Worm (Caenorhabditis elegans): ENCODE results near the gene gldi-3.
A peak's percentile ranks its signal among the peaks of the same experiment; 100 is the strongest.

The gldi-3 gene

DNA sequence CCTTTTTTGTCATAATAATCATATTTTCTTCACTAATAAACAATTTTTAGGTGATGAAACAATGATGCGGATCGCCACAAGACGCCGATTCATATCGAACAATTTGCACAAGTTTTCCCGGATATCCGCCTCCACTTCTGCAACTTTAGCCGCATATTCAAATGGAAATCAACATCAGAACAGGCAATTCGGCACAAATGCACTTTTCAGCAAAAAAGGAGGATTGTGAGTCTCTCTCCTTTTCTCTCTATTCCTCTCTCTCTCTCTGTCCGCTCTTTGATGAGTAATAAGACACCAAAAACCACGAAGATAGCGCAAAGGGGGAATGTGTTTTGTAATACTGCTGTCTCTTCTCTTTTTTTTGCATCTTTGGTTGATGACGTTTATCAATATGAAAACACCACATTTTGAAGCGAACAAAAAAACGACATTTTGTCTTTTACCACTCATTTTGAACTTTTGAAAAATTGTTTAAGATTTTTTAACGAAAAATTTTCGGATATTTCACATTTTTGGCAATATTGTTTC lies 45.0 kb upstream of the gldi-3 start, which contains the start of gene eat-3:
Gene eat-3, plus strand, starts transcription at position 51 of the 528 bp plus-strand sequence.
- TF ChIP-seq hlh-11 (tag; optimal IDR thresholded peaks at IDR 0.05), result peak; percentile 33
- no peak for TF ChIP-seq nhr-28 (tag; optimal IDR thresholded peaks at IDR 0.05)
- peak; percentile 56 for TF ChIP-seq dve-1 (tag; optimal IDR thresholded peaks at IDR 0.05; ENCODE audit: insufficient read depth)
- peak in 1 of 2 experiments; percentile 53 for TF ChIP-seq hif-1 (tag; optimal IDR thresholded peaks at IDR 0.05)
- TF ChIP-seq duxl-1 (tag; optimal IDR thresholded peaks at IDR 0.05; ENCODE audit: poor library complexity), result no peak
- no peak for TF ChIP-seq php-3 (GFP tag; IDR thresholded peaks at IDR 0.05)
- TF ChIP-seq ctbp-1 (GFP tag; IDR thresholded peaks at IDR 0.05), result 0 out of 2 replicates have a peak, but pooled peaks have one; percentile 26
- peak; percentile 70 for TF ChIP-seq aha-1 (tag)
- no peak for TF ChIP-seq fos-1 (tag; optimal IDR thresholded peaks at IDR 0.05)
- peak; percentile 34 for TF ChIP-seq nhr-6 (tag; optimal IDR thresholded peaks at IDR 0.05)
- TF ChIP-seq unc-130 (GFP tag; optimal IDR thresholded peaks at IDR 0.05), result no peak
- no peak for TF ChIP-seq vab-7 (GFP tag; IDR thresholded peaks at IDR 0.05)
- peak in 1 of 2 experiments; percentile 59 for TF ChIP-seq lsy-2 (tag; optimal IDR thresholded peaks at IDR 0.05)
- TF ChIP-seq daf-16 (GFP tag; optimal IDR thresholded peaks at IDR 0.05), result no peak
- peak; percentile 23 for TF ChIP-seq daf-16 (tag; optimal IDR thresholded peaks at IDR 0.05)
- no peak for TF ChIP-seq spr-3 (GFP tag; optimal IDR thresholded peaks at IDR 0.05)
- TF ChIP-seq mdl-1 (tag; optimal IDR thresholded peaks at IDR 0.05), result peak in 1 of 2 experiments; percentile 40
- no peak for TF ChIP-seq F10B5.3 (tag; optimal IDR thresholded peaks at IDR 0.05)
- TF ChIP-seq lin-29 (GFP tag; IDR thresholded peaks at IDR 0.05), result no peak
- TF ChIP-seq mes-2 (tag; optimal IDR thresholded peaks at IDR 0.05; ENCODE audit: poor library complexity, severe bottlenecking), result peak; percentile 24
- TF ChIP-seq mep-1 (tag; optimal IDR thresholded peaks at IDR 0.05), result peak; percentile 42
- peak in 1 of 2 experiments; percentile 93 for TF ChIP-seq unc-62 (GFP tag; optimal IDR thresholded peaks at IDR 0.05 in 1 of 2)
- no peak for TF ChIP-seq unc-62 (tag; optimal IDR thresholded peaks at IDR 0.05)
- TF ChIP-seq nhr-77 (tag; optimal IDR thresholded peaks at IDR 0.05), result peak; percentile 36

DNA sequence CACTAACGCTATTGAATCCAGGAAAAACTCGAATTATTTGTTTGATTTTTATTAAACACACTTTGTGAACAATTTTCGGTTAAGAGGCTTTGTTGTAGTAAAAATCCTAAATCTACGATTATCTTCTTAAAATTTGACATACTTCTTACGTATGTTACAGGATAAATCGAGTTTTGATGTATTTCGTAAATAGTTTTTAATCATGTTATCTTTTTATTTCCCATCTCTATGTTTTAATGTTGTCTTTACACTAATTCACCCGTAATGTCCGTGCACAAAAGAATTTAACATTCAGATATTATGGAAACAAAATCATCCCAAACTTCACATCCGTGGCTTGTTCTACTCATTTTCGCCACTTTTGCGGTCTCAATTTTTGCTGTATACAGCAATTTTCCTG lies 43.8 kb upstream of the gldi-3 start, which contains the start of gene egli-1:
Gene egli-1, plus strand, starts transcription at position 301 of the 400 bp plus-strand sequence.
- no peak for TF ChIP-seq fos-1 (tag; optimal IDR thresholded peaks at IDR 0.05)
- TF ChIP-seq R02D3.7 (tag; optimal IDR thresholded peaks at IDR 0.05), result no peak
- TF ChIP-seq unc-130 (GFP tag; optimal IDR thresholded peaks at IDR 0.05), result no peak
- no peak for TF ChIP-seq snpc-4 (tag; optimal IDR thresholded peaks at IDR 0.05)
- no peak for TF ChIP-seq hlh-30 (tag; optimal IDR thresholded peaks at IDR 0.05; ENCODE audit: insufficient read depth)
- TF ChIP-seq lim-7 (GFP tag; IDR thresholded peaks at IDR 0.05), result no peak
- TF ChIP-seq arid-1 (GFP tag; conservative IDR thresholded peaks at IDR 0.05), result no peak
- TF ChIP-seq daf-19 (GFP tag; conservative IDR thresholded peaks at IDR 0.05), result no peak
- no peak for TF ChIP-seq F26F4.8 (GFP tag; conservative IDR thresholded peaks at IDR 0.05)
- no peak for TF ChIP-seq vab-7 (GFP tag; IDR thresholded peaks at IDR 0.05)
- TF ChIP-seq ceh-20 (GFP tag; IDR thresholded peaks at IDR 0.05), result no peak
- no peak for TF ChIP-seq spr-1 (tag; optimal IDR thresholded peaks at IDR 0.05)

DNA sequence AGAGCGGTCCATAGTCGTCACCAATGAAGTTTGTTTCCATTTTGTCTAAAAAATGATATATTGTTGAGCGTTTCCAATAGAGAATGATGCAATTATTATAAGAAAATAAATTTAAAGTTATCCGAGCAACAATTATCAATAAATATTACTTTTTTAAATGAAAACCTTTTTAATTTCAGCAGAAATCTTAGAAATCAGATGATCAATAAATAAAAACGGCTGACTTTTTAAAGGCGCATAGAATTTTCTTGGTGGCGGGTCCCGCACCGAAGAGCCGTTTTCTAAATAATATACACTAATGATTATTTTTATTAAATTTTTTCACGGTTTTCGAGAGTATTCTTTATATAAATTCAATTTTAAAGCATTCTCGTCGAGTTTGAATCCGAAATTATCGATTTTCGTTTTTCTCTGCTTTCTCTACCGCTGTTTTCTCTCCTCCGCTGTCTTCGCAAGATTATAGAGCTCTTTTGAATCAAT lies 43.0 kb upstream of the gldi-3 start, which contains the start of gene rab-39:
Gene rab-39, minus strand, starts transcription at position 51 of the 480 bp plus-strand sequence.
- TF ChIP-seq hlh-11 (tag; optimal IDR thresholded peaks at IDR 0.05), result peak; percentile 53
- peak; percentile 26 for TF ChIP-seq dpl-1 (GFP tag; optimal IDR thresholded peaks at IDR 0.05)
- peak; percentile 82 for TF ChIP-seq hlh-30 (tag; optimal IDR thresholded peaks at IDR 0.05; ENCODE audit: insufficient read depth)
- peak in 1 of 2 experiments; percentile 27 for TF ChIP-seq hif-1 (tag; optimal IDR thresholded peaks at IDR 0.05)
- TF ChIP-seq lsy-2 (tag; optimal IDR thresholded peaks at IDR 0.05), result peak in 1 of 2 experiments; percentile 69
- no peak for TF ChIP-seq lin-39 (tag; optimal IDR thresholded peaks at IDR 0.05)
- TF ChIP-seq ces-1 (GFP tag; optimal IDR thresholded peaks at IDR 0.05), result peak; percentile 2
- TF ChIP-seq lin-13 (GFP tag; optimal IDR thresholded peaks at IDR 0.05), result no peak
- TF ChIP-seq rbr-2 (tag; optimal IDR thresholded peaks at IDR 0.05), result peak; percentile 16
- no peak for TF ChIP-seq daf-19 (GFP tag; conservative IDR thresholded peaks at IDR 0.05)
- TF ChIP-seq mep-1 (tag; optimal IDR thresholded peaks at IDR 0.05), result peak; percentile 32
- TF ChIP-seq mdl-1 (tag; optimal IDR thresholded peaks at IDR 0.05), result no peak
- TF ChIP-seq mes-2 (tag; optimal IDR thresholded peaks at IDR 0.05; ENCODE audit: poor library complexity, severe bottlenecking), result peak; percentile 57

Data from whole organism, L4 larva.